Worm (Caenorhabditis elegans) whole organism, L4/young adult: ENCODE measurements around the gene Y25C1A.7.
"Not testable (repeated sequence)": the region's sequence is repeated elsewhere in the genome, so short reads cannot be mapped to it uniquely, and the experiment has no call there.

Experiments
- W03F9.2 ChIP-seq: fragments of 150-350 bp; optimal IDR thresholded peaks from 2 replicates; lab custom pipeline; 2014; ENCODE audit warnings: missing biosample characterization, missing genetic modification characterization
- dao-5 ChIP-seq: sonication (generic microtip); optimal IDR thresholded peaks from 2 replicates; lab custom pipeline; 2016; ENCODE audit warnings: missing genotype, missing genetic modification characterization, moderate library complexity, missing compliant biosample characterization
- him-1 ChIP-seq: sonication (generic microtip); optimal IDR thresholded peaks from 2 replicates; lab custom pipeline; 2016; ENCODE audit warnings: missing genotype, missing genetic modification reagents, missing genetic modification characterization, missing compliant biosample characterization

The Y25C1A.7 gene

DNA sequence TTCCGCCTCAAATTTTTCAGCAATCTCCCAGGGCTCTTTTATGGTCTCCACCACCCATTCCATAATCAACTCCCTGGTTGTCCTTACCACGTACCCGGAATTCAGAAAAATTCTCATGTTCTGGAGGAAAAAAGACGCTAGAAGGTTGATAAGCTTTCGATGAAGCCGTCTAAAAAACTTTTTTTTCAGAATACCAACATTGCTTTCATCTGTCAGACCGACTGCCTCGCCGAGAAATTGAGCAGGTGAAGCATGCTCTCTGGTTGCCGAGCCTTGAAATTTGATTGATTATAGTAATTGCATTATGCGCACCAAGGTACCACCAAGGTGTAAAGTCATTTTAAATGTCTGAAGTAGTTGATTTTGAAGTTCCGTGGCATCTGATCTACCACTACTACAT is 25.0 kb downstream of the Y25C1A.7 start, which contains the start of gene sri-30:
TSS of gene sri-30 (plus strand) at position 301 of the 400 bp plus-strand sequence.
- no peak for TF ChIP-seq him-1 (tag; lab: Kevin White, UChicago)
- no peak for TF ChIP-seq dao-5 (tag; lab: Kevin White, UChicago)
- no peak for TF ChIP-seq W03F9.2

DNA sequence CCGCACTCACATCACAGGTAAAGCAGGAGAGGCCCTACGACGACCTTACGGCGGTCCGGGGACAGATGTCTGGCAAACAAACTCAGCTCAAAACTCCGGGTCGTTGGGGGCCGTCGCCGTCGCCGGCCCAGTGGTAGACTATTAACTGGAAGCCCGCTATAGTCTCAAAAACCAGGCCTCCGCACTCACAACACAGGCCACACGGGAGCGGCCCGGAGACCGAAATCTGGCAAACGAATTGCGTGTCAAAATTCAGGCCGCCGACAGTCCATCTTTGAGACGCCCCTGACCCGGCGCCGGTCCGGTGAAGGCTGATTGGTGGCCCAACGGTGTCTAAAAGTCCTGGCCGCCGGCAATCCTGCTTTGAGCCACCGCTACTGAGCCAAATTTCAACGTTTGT is 25.4 kb downstream of the Y25C1A.7 start:
- TF ChIP-seq dao-5 (tag; lab: Kevin White, UChicago) (no peak), him-1 (tag; lab: Kevin White, UChicago) (no peak), W03F9.2 (no peak)

DNA sequence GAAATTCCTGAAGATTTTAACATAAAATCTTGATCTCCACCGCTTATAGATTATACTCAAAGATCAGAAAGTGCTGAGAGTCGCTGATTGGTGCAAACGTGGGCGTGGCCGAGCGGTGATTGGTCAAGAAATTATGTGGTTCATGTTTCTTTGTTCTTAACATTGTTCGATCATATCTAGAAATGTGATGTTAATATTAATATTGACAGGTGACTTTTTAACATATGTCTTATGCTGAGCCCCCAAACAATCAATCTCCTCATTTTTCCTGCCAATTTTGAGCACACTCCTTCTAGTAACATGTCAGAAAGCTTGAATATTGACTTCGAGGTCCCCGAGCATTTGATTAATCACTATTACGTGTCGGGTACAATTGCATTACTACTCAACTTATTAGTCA is 26.8 kb downstream of the Y25C1A.7 start, which contains the start of gene sri-29:
TSS of gene sri-29 (plus strand) at position 301 of the 400 bp plus-strand sequence.
- no peak for TF ChIP-seq him-1 (tag; lab: Kevin White, UChicago)
- no peak for TF ChIP-seq dao-5 (tag; lab: Kevin White, UChicago)
- no peak for TF ChIP-seq W03F9.2

DNA sequence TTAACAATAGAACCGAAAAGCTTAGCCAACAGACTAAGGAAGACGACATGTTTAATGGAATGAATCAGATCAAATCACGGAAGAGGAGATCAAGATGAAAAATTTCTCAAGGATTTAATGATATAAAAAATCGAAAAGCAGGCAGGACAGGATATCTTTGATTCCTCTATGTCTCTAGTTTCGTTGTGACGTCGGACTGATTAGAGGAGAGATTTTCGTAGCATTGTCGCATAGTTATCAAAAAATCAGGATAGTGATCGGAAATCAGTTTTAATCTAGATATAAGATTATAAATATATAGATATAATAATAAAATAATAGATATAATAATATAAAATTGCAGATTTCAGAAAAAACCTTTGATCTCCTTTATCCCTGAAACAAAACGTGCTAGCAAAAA is 27.5 kb downstream of the Y25C1A.7 start, which contains the start of gene B0454.8:
TSS of gene B0454.8 (minus strand) at position 101 of the 400 bp plus-strand sequence.
- TF ChIP-seq dao-5 (tag; lab: Kevin White, UChicago) (no peak), W03F9.2 (no peak), him-1 (tag; lab: Kevin White, UChicago) (no peak)

DNA sequence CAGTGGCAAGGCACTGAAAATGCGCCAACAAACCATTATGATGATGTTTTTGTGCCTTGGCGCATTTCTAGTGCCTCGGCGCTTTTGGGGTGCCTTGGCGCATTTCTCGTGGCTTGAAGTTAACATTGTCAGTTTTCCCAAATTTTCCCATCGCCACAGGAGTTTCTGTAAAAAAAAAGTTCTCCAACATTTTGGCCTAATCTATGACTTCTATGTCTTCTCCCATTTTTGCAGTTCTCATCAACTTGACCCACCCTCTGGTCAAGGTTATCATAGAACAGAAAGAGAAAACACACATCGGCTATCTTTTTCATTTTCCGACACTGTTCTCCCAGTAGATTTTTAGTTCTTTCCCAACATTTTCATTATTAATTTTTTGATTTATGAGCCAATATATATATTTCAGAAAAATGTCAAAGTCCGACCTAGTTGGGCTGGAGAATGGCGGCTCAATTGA is 32.4 kb downstream of the Y25C1A.7 start, which contains the start of the genes B0454.26 and B0454.5:
TSS of gene B0454.26 (minus strand) at position 101 of the 457 bp plus-strand sequence.
TSS of gene B0454.5 (plus strand) at position 407 of the 457 bp plus-strand sequence.
- TF ChIP-seq dao-5 (tag; lab: Kevin White, UChicago) (no peak), him-1 (tag; lab: Kevin White, UChicago) (no peak), W03F9.2 (no peak)

DNA sequence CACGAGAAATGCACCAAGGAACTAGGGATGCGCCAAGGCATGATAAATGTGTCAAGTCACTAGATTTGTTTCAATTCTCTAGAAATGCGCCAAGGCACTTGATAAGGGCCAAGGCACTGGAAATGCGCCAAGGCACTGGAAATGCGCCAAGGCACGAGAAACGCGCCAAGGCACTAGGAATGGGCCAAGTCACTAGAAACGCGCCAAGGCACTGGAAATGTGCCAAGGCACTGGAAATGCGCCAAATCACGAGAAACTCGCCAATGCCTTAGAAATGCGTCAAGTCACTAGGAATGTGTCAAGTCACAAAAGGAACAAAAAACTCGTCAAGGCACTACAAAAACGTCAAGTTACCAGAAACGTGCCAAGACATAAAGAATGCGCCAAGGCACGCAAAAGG is 34.5 kb downstream of the Y25C1A.7 start:
- TF ChIP-seq W03F9.2 (no peak), dao-5 (tag; lab: Kevin White, UChicago) (no peak), him-1 (tag; lab: Kevin White, UChicago) (no peak)

DNA sequence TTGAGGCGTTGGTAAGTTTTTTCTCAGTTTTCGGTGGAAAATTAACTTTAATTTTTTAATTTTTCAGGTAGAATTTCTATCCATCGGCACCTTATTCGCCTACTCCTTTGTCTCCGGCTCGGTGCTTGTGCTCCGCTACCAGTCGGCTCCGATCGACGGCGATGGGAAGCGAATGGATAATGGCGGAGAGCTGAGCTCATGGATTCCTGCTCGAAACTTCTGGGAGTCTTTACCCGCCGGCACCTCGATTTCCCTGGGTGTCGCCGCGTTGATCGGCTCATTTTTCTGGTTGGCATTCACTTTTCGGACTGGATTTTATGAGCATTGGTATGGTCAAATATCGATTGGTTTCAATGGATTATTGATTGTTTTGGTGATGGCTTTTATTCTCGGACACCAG is 35.9 kb downstream of the Y25C1A.7 start:
- TF ChIP-seq dao-5 (tag; lab: Kevin White, UChicago) (no peak), him-1 (tag; lab: Kevin White, UChicago) (no peak), W03F9.2 (no peak)

DNA sequence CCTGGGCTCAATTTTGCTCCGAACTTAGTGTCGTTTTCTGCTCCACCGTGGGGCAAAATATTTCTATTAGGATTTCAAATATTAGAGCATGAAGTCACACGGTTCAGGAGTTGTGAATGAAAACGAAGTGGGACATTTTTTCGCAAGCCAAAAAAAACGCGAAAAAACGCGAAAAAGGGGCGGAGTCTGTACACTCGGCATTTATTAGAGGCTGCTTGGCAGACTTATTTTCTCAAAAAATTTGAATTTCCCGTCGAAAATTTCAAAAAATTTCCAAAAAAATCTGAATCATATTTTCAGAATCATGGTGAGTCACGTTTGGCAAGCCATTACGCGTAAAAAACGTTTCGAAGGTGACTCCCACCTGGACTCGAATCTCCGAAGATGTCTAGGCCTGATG is 38.4 kb downstream of the Y25C1A.7 start, which contains the start of gene B0454.6:
TSS of gene B0454.6 (plus strand) at position 301 of the 400 bp plus-strand sequence.
- TF ChIP-seq W03F9.2; dao-5 (tag; lab: Kevin White, UChicago); him-1 (tag; lab: Kevin White, UChicago): not testable (repeated sequence)

DNA sequence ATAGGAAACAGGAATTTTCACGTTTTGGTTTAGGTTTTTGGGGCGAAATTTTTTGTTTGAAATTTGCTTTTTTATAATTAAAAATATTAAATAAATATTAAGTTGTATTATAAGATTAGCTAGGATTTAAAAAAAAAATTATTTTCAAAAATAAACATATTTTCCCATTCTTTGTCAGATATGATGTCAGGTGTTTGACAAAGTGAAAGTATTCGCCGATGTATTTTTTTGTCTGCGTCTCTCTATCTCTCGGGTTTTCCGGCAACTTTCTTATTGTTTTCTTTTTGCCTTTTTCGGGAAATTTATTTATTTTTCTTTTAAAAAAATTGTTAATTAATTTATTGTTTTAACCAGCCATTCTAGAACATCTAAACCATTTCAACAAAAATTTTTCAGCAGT is 40.4 kb downstream of the Y25C1A.7 start:
- no peak for TF ChIP-seq him-1 (tag; lab: Kevin White, UChicago)
- TF ChIP-seq dao-5 (tag; lab: Kevin White, UChicago): no peak
- no peak for TF ChIP-seq W03F9.2

DNA sequence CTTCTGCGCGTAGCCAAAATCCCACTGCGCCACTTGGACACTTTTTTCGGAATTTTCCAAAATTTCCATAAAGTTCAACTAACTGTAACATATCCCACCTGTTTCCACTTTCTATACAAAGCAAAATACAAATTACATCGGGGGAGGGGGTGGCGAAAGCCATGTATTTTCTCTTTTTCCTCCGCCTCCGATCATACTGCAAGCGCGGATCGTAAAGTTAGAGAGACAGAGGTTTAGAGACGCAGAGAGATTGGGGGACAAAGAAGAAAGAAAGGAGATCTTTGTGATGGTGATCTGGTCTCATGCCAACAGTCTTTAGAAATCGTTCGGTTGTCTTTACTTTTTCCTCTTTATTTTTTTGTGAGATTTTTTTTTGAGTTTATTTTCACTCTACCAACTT is 42.6 kb downstream of the Y25C1A.7 start:
- TF ChIP-seq W03F9.2 (no peak), him-1 (tag; lab: Kevin White, UChicago) (no peak), dao-5 (tag; lab: Kevin White, UChicago) (no peak)

DNA sequence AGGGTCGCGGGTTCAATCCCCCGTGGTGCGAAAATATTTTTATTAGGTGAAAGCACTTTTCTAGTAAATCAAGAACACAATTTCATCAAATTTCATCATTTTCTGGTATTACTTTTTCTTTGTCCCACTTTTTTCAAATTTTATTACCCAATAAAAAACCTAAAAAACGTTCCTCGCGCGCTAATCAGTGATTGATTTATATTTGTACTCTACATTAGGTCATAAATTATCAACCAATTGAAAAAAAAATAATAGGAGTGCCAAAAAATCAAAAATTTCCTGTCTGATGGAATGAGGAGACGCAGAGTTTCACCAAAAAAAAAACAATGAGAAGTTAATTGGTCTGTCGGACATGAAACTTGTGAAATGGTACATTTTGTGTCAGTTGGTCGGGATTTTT is 46.2 kb downstream of the Y25C1A.7 start:
- TF ChIP-seq dao-5 (tag; lab: Kevin White, UChicago) (no peak), him-1 (tag; lab: Kevin White, UChicago) (no peak), W03F9.2 (no peak)

DNA sequence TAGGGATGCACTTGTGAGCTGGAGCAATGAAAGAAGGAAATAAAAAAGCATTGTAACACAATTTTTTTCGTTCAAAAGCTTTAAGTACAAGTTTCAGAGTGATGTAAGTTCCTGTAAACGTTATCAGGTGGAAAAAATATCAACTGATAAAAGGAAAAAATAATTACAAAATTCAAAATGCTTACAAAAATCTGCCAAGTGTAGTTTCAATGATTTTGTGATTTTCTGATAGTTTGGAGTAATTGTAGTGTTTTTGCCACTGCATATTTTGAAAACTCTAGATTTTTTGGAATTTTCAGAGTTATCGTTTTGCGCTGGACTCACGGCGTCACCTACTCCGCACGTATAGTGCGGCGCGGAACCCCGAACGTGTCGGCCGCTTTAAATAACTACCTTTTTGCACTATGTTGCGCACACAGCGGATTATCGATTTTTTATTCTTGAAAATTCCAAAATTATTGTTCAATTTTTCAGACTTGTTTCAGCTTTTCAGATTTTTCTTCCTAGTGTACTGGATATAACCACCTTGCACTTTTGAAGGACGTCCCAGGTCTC is 47.4 kb downstream of the Y25C1A.7 start, which contains the start of gene clec-2:
TSS of gene clec-2 (minus strand) at position 51 of the 555 bp plus-strand sequence.
- TF ChIP-seq him-1 (tag; lab: Kevin White, UChicago) (no peak), W03F9.2 (no peak), dao-5 (tag; lab: Kevin White, UChicago) (no peak)

DNA sequence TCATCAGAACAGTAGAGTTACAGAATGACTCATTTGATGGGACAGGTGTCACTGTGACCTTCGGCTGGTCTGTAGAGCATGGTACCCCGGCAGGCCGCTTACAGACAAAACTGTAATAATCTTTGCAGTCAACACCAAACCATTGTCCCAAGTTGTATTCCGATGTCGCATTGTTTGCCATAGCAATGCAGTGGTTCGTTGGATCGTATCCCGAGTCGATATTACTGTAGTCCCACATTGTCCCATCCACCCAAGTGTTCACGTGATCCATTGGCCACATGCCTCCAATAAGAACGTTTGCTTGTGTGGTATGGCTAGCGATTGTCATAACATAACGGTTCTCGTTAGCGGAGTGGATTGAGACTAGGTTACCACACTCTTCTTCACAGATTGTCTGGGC is 50.0 kb downstream of the Y25C1A.7 start:
- TF ChIP-seq dao-5 (tag; lab: Kevin White, UChicago) (no peak), him-1 (tag; lab: Kevin White, UChicago) (no peak), W03F9.2 (no peak)

DNA sequence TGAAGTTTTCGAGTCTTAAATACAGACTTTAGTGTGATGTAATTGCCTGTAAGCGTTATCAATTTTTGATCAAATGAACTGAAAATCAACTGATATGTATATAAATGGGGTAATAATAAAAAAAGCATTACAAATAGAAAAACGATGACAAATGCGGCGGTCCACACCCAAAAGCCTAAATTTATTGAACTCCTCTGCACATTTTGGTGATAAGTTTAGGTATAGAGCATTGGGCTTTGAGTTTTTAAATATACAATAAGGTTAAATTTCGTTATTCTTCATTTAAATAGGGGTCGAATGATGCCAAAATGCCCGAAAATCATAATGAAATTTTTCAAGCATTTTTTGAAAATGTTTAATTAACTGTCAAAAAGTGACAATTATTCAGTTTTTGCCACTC is 51.1 kb downstream of the Y25C1A.7 start, which contains the start of gene clec-3:
TSS of gene clec-3 (minus strand) at position 101 of the 400 bp plus-strand sequence.
- TF ChIP-seq W03F9.2 (no peak), him-1 (tag; lab: Kevin White, UChicago) (no peak), dao-5 (tag; lab: Kevin White, UChicago) (no peak)
